Fruit fly (Drosophila melanogaster) whole organism, wandering third instar larva: Measurements from ENCODE around the gene CG44005.

Experiments
- Abd-B ChIP-seq: fragments of >200 bp; optimal IDR thresholded peaks from 2 replicates; lab custom pipeline; 2017; ENCODE audit warnings: missing biosample characterization, missing genetic modification characterization
- CG32264 ChIP-seq: fragments of 200-800 bp; sonication (Bioruptor generic); optimal IDR thresholded peaks from 2 replicates; lab custom pipeline; 2016; ENCODE audit warnings: missing biosample characterization, missing genetic modification characterization
- CG9705 ChIP-seq: fragments of 200-800 bp; sonication (Bioruptor generic); optimal IDR thresholded peaks from 2 replicates; lab custom pipeline; 2018; ENCODE audit warnings: missing biosample characterization, mild to moderate bottlenecking, missing genetic modification characterization
- CrebA ChIP-seq: fragments of 200-800 bp; sonication (Bioruptor generic); optimal IDR thresholded peaks from 2 replicates; lab custom pipeline; 2016; ENCODE audit warnings: missing biosample characterization, mild to moderate bottlenecking, missing genetic modification characterization, borderline replicate concordance
- Dif ChIP-seq: fragments of 200-275, 200-300 bp; sonication (Bioruptor generic); optimal IDR thresholded peaks from 2 replicates; lab custom pipeline; 2018; ENCODE audit warnings: missing biosample characterization, missing genetic modification characterization; ENCODE audit not compliant: partially characterized antibody
- GATAd ChIP-seq: sonication (Bioruptor generic); optimal IDR thresholded peaks from 2 replicates; lab custom pipeline; 2016; ENCODE audit warnings: missing biosample characterization, missing genetic modification characterization
- HLH106 ChIP-seq: fragments of 200-800 bp; optimal IDR thresholded peaks from 3 replicates; lab custom pipeline; 2019; ENCODE audit warnings: missing biosample characterization, mild to moderate bottlenecking, missing genetic modification characterization, moderate library complexity
- Hnf4 ChIP-seq: fragments of 200-800 bp; sonication (Bioruptor generic); optimal IDR thresholded peaks from 2 replicates; lab custom pipeline; 2016; ENCODE audit warnings: missing biosample characterization, mild to moderate bottlenecking, missing genetic modification characterization
- Hr78 ChIP-seq: fragments of >200 bp; optimal IDR thresholded peaks from 2 replicates; lab custom pipeline; 2017; ENCODE audit warnings: missing biosample characterization, missing genetic modification characterization
- Hr83 ChIP-seq: fragments of 200-300 bp; sonication (Bioruptor generic); optimal IDR thresholded peaks from 2 replicates; lab custom pipeline; 2016; ENCODE audit warnings: missing biosample characterization, mild to moderate bottlenecking, missing genetic modification characterization, moderate library complexity; ENCODE audit not compliant: poor library complexity, severe bottlenecking
- Jra ChIP-seq: sonication (Bioruptor generic); optimal IDR thresholded peaks from 2 replicates; lab custom pipeline; 2016; ENCODE audit warnings: missing biosample characterization, missing genetic modification characterization
- Mio ChIP-seq: sonication (Bioruptor generic); optimal IDR thresholded peaks from 2 replicates; lab custom pipeline; 2016; ENCODE audit warnings: missing biosample characterization, missing genetic modification characterization
- Myc ChIP-seq: fragments of >200 bp; optimal IDR thresholded peaks from 2 replicates; lab custom pipeline; 2017
- N ChIP-seq: fragments of >200 bp; optimal IDR thresholded peaks from 2 replicates; lab custom pipeline; 2018; ENCODE audit warnings: missing biosample characterization, missing external identifiers, missing genetic modification characterization
- OdsH ChIP-seq: fragments of 200-800 bp; sonication (Bioruptor generic); optimal IDR thresholded peaks from 2 replicates; lab custom pipeline; 2016; ENCODE audit warnings: missing biosample characterization, mild to moderate bottlenecking, missing genetic modification characterization
- Rel ChIP-seq, 2 experiments: fragments of 200-800 bp; sonication (Bioruptor generic) in 1 of 2; optimal IDR thresholded peaks; 2 replicates in 1 of 2; 3 replicates in 1 of 2; lab custom pipeline; 2016 to 2019; ENCODE audit warnings: mild to moderate bottlenecking in 2 of 2, missing biosample characterization in 2 of 2, missing genetic modification characterization in 2 of 2, moderate library complexity in 1 of 2
- Sp1 ChIP-seq: fragments of 200-800 bp; sonication (Bioruptor generic); optimal IDR thresholded peaks from 3 replicates; lab custom pipeline; 2019; ENCODE audit warnings: missing biosample characterization, mild to moderate bottlenecking, missing genetic modification characterization, moderate library complexity
- Vsx2 ChIP-seq: fragments of 200-300, 225-300 bp; sonication (Bioruptor generic); optimal IDR thresholded peaks from 2 replicates; lab custom pipeline; 2018; ENCODE audit warnings: missing biosample characterization, missing genetic modification characterization; ENCODE audit not compliant: partially characterized antibody
- br ChIP-seq: fragments of 200-800 bp; sonication (Bioruptor generic); optimal IDR thresholded peaks from 2 replicates; lab custom pipeline; 2016; ENCODE audit warnings: missing biosample characterization, missing genetic modification characterization
- brk ChIP-seq: fragments of 200-800 bp; sonication (Bioruptor generic); optimal IDR thresholded peaks from 2 replicates; lab custom pipeline; 2016; ENCODE audit warnings: missing biosample characterization, mild to moderate bottlenecking, missing genetic modification characterization
- dl ChIP-seq, 2 experiments: fragments of 175-275, 200-275 bp in 1 of 2; fragments of 200-275 bp in 1 of 2; sonication (Bioruptor generic); optimal IDR thresholded peaks; lab custom pipeline; 2018; ENCODE audit warnings: mild to moderate bottlenecking in 2 of 2, missing biosample characterization in 2 of 2, missing genetic modification characterization in 2 of 2, moderate library complexity in 2 of 2; ENCODE audit not compliant: partially characterized antibody in 2 of 2, insufficient read depth in 1 of 2
- dmrt93B ChIP-seq: fragments of 200-800 bp; sonication (Bioruptor generic); optimal IDR thresholded peaks from 2 replicates; lab custom pipeline; 2018; ENCODE audit warnings: missing biosample characterization, mild to moderate bottlenecking, missing genetic modification characterization
- dsf ChIP-seq: sonication (Bioruptor generic); optimal IDR thresholded peaks from 2 replicates; lab custom pipeline; 2016; ENCODE audit warnings: missing biosample characterization, missing genetic modification characterization, borderline replicate concordance
- ey ChIP-seq: fragments of 200-800 bp; sonication (Bioruptor generic); optimal IDR thresholded peaks from 2 replicates; lab custom pipeline; 2016; ENCODE audit warnings: missing biosample characterization, missing genetic modification characterization
- foxo ChIP-seq, 2 experiments: fragments of 200-800 bp; sonication (Bioruptor generic); optimal IDR thresholded peaks; 2 replicates in 1 of 2; 3 replicates in 1 of 2; lab custom pipeline; 2016 to 2017; ENCODE audit warnings: missing biosample characterization in 2 of 2, missing genetic modification characterization in 2 of 2
- h ChIP-seq: fragments of 200-800 bp; sonication (Bioruptor generic); optimal IDR thresholded peaks from 3 replicates; lab custom pipeline; 2016; ENCODE audit warnings: missing biosample characterization, mild to moderate bottlenecking, missing genetic modification characterization
- jim ChIP-seq: fragments of 175-275, 200-325 bp; sonication (Bioruptor generic); optimal IDR thresholded peaks from 2 replicates; lab custom pipeline; 2016; ENCODE audit warnings: missing biosample characterization, mild to moderate bottlenecking, missing genetic modification characterization
- lola ChIP-seq: fragments of >200 bp; optimal IDR thresholded peaks from 2 replicates; lab custom pipeline; 2017; ENCODE audit warnings: missing biosample characterization, missing genetic modification characterization
- psq ChIP-seq: fragments of 200-800 bp; sonication (Bioruptor generic); optimal IDR thresholded peaks from 3 replicates; lab custom pipeline; 2017; ENCODE audit warnings: missing biosample characterization, mild to moderate bottlenecking, missing genetic modification characterization, moderate library complexity
- rgr ChIP-seq: fragments of 200-800 bp; sonication (Bioruptor generic); optimal IDR thresholded peaks from 3 replicates; lab custom pipeline; 2016; ENCODE audit warnings: missing biosample characterization, mild to moderate bottlenecking, missing genetic modification characterization
- sage ChIP-seq: fragments of 200-800 bp; sonication (Bioruptor generic); optimal IDR thresholded peaks from 2 replicates; lab custom pipeline; 2016; ENCODE audit warnings: missing biosample characterization, mild to moderate bottlenecking, missing genetic modification characterization
- sv ChIP-seq: fragments of 200-800 bp; sonication (Bioruptor generic); optimal IDR thresholded peaks from 3 replicates; lab custom pipeline; 2016; ENCODE audit warnings: missing biosample characterization, missing genetic modification characterization
- tai ChIP-seq: sonication (Bioruptor generic); optimal IDR thresholded peaks from 2 replicates; lab custom pipeline; 2016; ENCODE audit warnings: missing biosample characterization, missing genetic modification characterization
- usp ChIP-seq: fragments of >200 bp; optimal IDR thresholded peaks from 2 replicates; lab custom pipeline; 2017; ENCODE audit warnings: missing biosample characterization, missing genetic modification characterization
- woc ChIP-seq: sonication (Bioruptor generic); optimal IDR thresholded peaks from 2 replicates; lab custom pipeline; 2016; ENCODE audit warnings: missing biosample characterization, mild to moderate bottlenecking, missing genetic modification characterization

The CG44005 gene

dm6 chr3L:18034498-18034897 lies 37.4 kb downstream of the CG44005 start:
- TF ChIP-seq sage (GFP tag; lab: Kevin White, UChicago) (no peak), Abd-B (GFP tag; lab: Kevin White, UChicago) (no peak), foxo (GFP tag; optimal IDR thresholded peaks at IDR 0.05; lab: Kevin White, UChicago) (no peak), Sp1 (GFP tag; lab: Kevin White, UChicago) (no peak), dsf (GFP tag; lab: Kevin White, UChicago) (no peak), psq (GFP tag; lab: Kevin White, UChicago) (no peak), CG32264 (GFP tag; lab: Kevin White, UChicago) (no peak), rgr (GFP tag; lab: Kevin White, UChicago) (no peak), N (GFP tag; lab: Kevin White, UChicago) (no peak), dl (GFP tag; optimal IDR thresholded peaks at IDR 0.05; lab: Kevin White, UChicago; ENCODE audit: insufficient read depth in 1 of 2, partially characterized antibody in 2 of 2) (no peak), CrebA (GFP tag; lab: Kevin White, UChicago) (no peak), Jra (no peak), woc (no peak), Myc (lab: Kevin White, UChicago) (no peak), h (GFP tag; lab: Kevin White, UChicago) (no peak), CG9705 (no peak), sv (GFP tag; lab: Kevin White, UChicago) (no peak)

dm6 chr3L:18032478-18033343 lies 39.2 kb downstream of the CG44005 start:
- TF ChIP-seq dmrt93B: no peak
- no peak for TF ChIP-seq OdsH
- TF ChIP-seq Hnf4 (GFP tag; lab: Kevin White, UChicago): no peak
- TF ChIP-seq Vsx2: no peak
- TF ChIP-seq Hr83 (GFP tag; lab: Kevin White, UChicago): no peak
- TF ChIP-seq jim: no peak
- no peak for TF ChIP-seq Sp1 (GFP tag; lab: Kevin White, UChicago)

- TF ChIP-seq OdsH: no peak
- no peak for TF ChIP-seq Mio (GFP tag; lab: Kevin White, UChicago)
- no peak for TF ChIP-seq sage (GFP tag; lab: Kevin White, UChicago)
- TF ChIP-seq Dif (GFP tag; lab: Kevin White, UChicago): no peak
- no peak for TF ChIP-seq Rel (GFP tag; optimal IDR thresholded peaks at IDR 0.05; lab: Kevin White, UChicago)
- no peak for TF ChIP-seq Rel (tag; optimal IDR thresholded peaks at IDR 0.05; lab: Kevin White, UChicago)
- TF ChIP-seq tai (GFP tag; lab: Kevin White, UChicago): no peak
- no peak for TF ChIP-seq CG9705
- no peak for TF ChIP-seq lola
- TF ChIP-seq rgr (GFP tag; lab: Kevin White, UChicago): peak; percentile 3
These were observed 41.6 kb downstream of the CG44005 start for dm6 chr3L:18030301-18030827.

- peak; percentile 34 for TF ChIP-seq ey (GFP tag; lab: Kevin White, UChicago)
- peak; percentile 34 for TF ChIP-seq psq (GFP tag; lab: Kevin White, UChicago)
- TF ChIP-seq CG32264 (GFP tag; lab: Kevin White, UChicago): no peak
- peak; percentile 65 for TF ChIP-seq sage (GFP tag; lab: Kevin White, UChicago)
- TF ChIP-seq CG9705: no peak
- peak; percentile 55 for TF ChIP-seq dmrt93B
- TF ChIP-seq brk (GFP tag; lab: Kevin White, UChicago): peak; percentile 33
- TF ChIP-seq foxo (GFP tag; optimal IDR thresholded peaks at IDR 0.05; lab: Kevin White, UChicago): peak; percentile 65 to 71
- peak; percentile 40 for TF ChIP-seq Jra
- TF ChIP-seq OdsH: no peak
- TF ChIP-seq Dif (GFP tag; lab: Kevin White, UChicago): peak; percentile 95
- no peak for TF ChIP-seq Myc (lab: Kevin White, UChicago)
- TF ChIP-seq h (GFP tag; lab: Kevin White, UChicago): peak; percentile 61
- peak; percentile 71 for TF ChIP-seq tai (GFP tag; lab: Kevin White, UChicago)
- no peak for TF ChIP-seq Hr78 (GFP tag; lab: Kevin White, UChicago)
- TF ChIP-seq lola: no peak
- peak; percentile 72 for TF ChIP-seq HLH106 (tag; lab: Kevin White, UChicago)
- TF ChIP-seq CrebA (GFP tag; lab: Kevin White, UChicago): peak; percentile 43
- peak; percentile 50 for TF ChIP-seq jim
- peak; percentile 18 for TF ChIP-seq Sp1 (GFP tag; lab: Kevin White, UChicago)
- TF ChIP-seq rgr (GFP tag; lab: Kevin White, UChicago): peak; percentile 22
- no peak for TF ChIP-seq usp (GFP tag; lab: Kevin White, UChicago)
- TF ChIP-seq GATAd (GFP tag; lab: Kevin White, UChicago): no peak
- no peak for TF ChIP-seq dsf (GFP tag; lab: Kevin White, UChicago)
- no peak for TF ChIP-seq Abd-B (GFP tag; lab: Kevin White, UChicago)
- peak; percentile 48 for TF ChIP-seq br
- peak; percentile 67 for TF ChIP-seq sv (GFP tag; lab: Kevin White, UChicago)
- peak; percentile 70 for TF ChIP-seq Hr83 (GFP tag; lab: Kevin White, UChicago)
- peak; percentile 62 for TF ChIP-seq Rel (GFP tag; optimal IDR thresholded peaks at IDR 0.05; lab: Kevin White, UChicago)
- TF ChIP-seq Rel (tag; optimal IDR thresholded peaks at IDR 0.05; lab: Kevin White, UChicago): peak; percentile 53
These were observed 42.2 kb downstream of the CG44005 start for dm6 chr3L:18029546-18030300.
